Fruit fly (Drosophila melanogaster): ENCODE results near the gene CG6761.

DNA sequence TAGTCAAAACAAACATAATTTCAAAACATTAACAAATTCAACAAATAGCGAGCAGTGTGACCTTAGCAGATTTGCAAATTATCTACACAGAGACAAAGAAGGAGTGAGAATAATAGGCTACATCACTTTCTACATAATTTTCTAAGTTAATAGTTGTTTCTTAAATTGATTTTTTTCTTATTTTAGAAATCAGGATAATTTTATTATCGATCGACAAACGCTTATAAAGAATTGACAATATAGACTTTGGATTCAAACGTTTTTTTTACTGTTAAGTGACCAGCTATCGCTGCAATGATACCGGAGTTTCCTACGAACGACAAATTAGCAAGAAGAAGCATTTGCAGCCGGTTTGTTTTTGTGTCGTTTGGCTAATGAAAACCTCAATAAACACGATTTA, 19.7 kb upstream of the CG6761 start, which contains the start of the genes nbs and defl:
- TF ChIP-seq Sin3A (optimal IDR thresholded peaks at IDR 0.05) (no peak), psq (optimal IDR thresholded peaks at IDR 0.05) (no peak), h (optimal IDR thresholded peaks at IDR 0.05) (no peak), insv (optimal IDR thresholded peaks at IDR 0.05) (no peak), ttk (optimal IDR thresholded peaks at IDR 0.05) (no peak)

Data from Kc167 (cell line).